Worm (Caenorhabditis elegans) whole organism, young adult: ENCODE results near the gene srw-9.
A peak's percentile ranks its signal among the peaks of the same experiment; 100 is the strongest.

Experiments used
- B0019.2 ChIP-seq: fragments of 200-800 bp; sonication (Bioruptor generic); conservative IDR thresholded peaks from 2 replicates; pipeline ENCODE4 v1.3.6; 2022; ENCODE audit warnings: missing genetic modification reagents, missing genetic modification characterization, missing compliant biosample characterization
- F33H1.4 ChIP-seq: fragments of 200-800 bp; sonication (Bioruptor generic); IDR thresholded peaks from 2 replicates; pipeline ENCODE4 v1.3.6; 2022; ENCODE audit warnings: missing genetic modification reagents, missing genetic modification characterization, missing compliant biosample characterization
- F37B4.10 ChIP-seq: fragments of 200-800 bp; sonication (Bioruptor generic); IDR thresholded peaks from 2 replicates; pipeline ENCODE4 v1.3.6; 2022; ENCODE audit warnings: missing genetic modification characterization, missing compliant biosample characterization
- F49E8.2 ChIP-seq: sonication (generic microtip); optimal IDR thresholded peaks from 3 replicates; lab custom pipeline; 2017; ENCODE audit warnings: missing genetic modification characterization, mild to moderate bottlenecking, missing compliant biosample characterization, antibody characterized with exemption, moderate library complexity; ENCODE audit not compliant: insufficient read depth
- T26A5.8 ChIP-seq: sonication (generic microtip); optimal IDR thresholded peaks from 2 replicates; lab custom pipeline; 2016; ENCODE audit warnings: missing genetic modification characterization, missing compliant biosample characterization
- Y53G8AR.9 ChIP-seq: fragments of 200-800 bp; sonication (Bioruptor generic); conservative IDR thresholded peaks from 2 replicates; pipeline ENCODE4 v1.3.6; 2022; ENCODE audit warnings: missing genetic modification reagents, missing genetic modification characterization, missing compliant biosample characterization
- attf-5 ChIP-seq: fragments of 200-800 bp; sonication (Bioruptor generic); optimal IDR thresholded peaks from 2 replicates; lab custom pipeline; 2018; ENCODE audit warnings: mild to moderate bottlenecking, missing genetic modification characterization, missing compliant biosample characterization
- bed-2 ChIP-seq: fragments of 200-800 bp; sonication (Bioruptor generic); IDR thresholded peaks from 2 replicates; pipeline ENCODE4 v1.3.6; 2022; ENCODE audit warnings: missing genetic modification reagents, missing genetic modification characterization, missing compliant biosample characterization
- ccch-3 ChIP-seq: fragments of 200-800 bp; sonication (Bioruptor generic); optimal IDR thresholded peaks from 2 replicates; lab custom pipeline; 2018; ENCODE audit warnings: mild to moderate bottlenecking, missing genetic modification characterization, missing compliant biosample characterization
- cebp-1 ChIP-seq, 2 experiments: fragments of 200-800 bp in 1 of 2; sonication (Bioruptor generic) in 1 of 2; sonication (generic microtip) in 1 of 2; IDR thresholded peaks in 1 of 2; optimal IDR thresholded peaks in 1 of 2; 2 replicates each; pipeline versions ENCODE4 v1.3.6 to Lab custom; 2017 to 2022; ENCODE audit warnings: missing compliant biosample characterization in 2 of 2, missing genetic modification characterization in 2 of 2, mild to moderate bottlenecking in 1 of 2, missing genetic modification reagents in 1 of 2, moderate library complexity in 1 of 2
- ceh-100 ChIP-seq: fragments of 200-800 bp; sonication (Bioruptor generic); IDR thresholded peaks from 2 replicates; pipeline ENCODE4 v1.3.6; 2022; ENCODE audit warnings: missing genetic modification reagents, missing genetic modification characterization, missing compliant biosample characterization
- ceh-79 ChIP-seq: sonication (generic microtip); optimal IDR thresholded peaks from 2 replicates; lab custom pipeline; 2017; ENCODE audit warnings: mild to moderate bottlenecking, missing genetic modification characterization, missing compliant biosample characterization
- dox-1 ChIP-seq: fragments of 200-800 bp; sonication (Bioruptor generic); IDR thresholded peaks from 2 replicates; pipeline ENCODE4 v1.3.6; 2022; ENCODE audit warnings: missing genetic modification reagents, missing genetic modification characterization, missing compliant biosample characterization
- hlh-12 ChIP-seq: sonication (generic microtip); optimal IDR thresholded peaks from 2 replicates; lab custom pipeline; 2016; ENCODE audit warnings: missing genetic modification characterization, missing compliant biosample characterization
- hlh-26 ChIP-seq: fragments of 200-800 bp; sonication (Bioruptor generic); conservative IDR thresholded peaks from 2 replicates; pipeline ENCODE4 v1.3.6; 2022; ENCODE audit warnings: missing genetic modification reagents, missing genetic modification characterization, missing compliant biosample characterization
- hsf-1 ChIP-seq: fragments of 200-800 bp; sonication (Bioruptor generic); IDR thresholded peaks from 2 replicates; pipeline ENCODE4 v1.3.6; 2022; ENCODE audit warnings: missing genetic modification reagents, missing genetic modification characterization, missing compliant biosample characterization
- lag-1 ChIP-seq: fragments of 200-800 bp; sonication (Bioruptor generic); IDR thresholded peaks from 2 replicates; pipeline ENCODE4 v1.3.6; 2022; ENCODE audit warnings: missing genetic modification reagents, missing genetic modification characterization, missing compliant biosample characterization
- let-607 ChIP-seq, 2 experiments: fragments of 200-800 bp in 1 of 2; sonication (Bioruptor generic) in 1 of 2; sonication (generic microtip) in 1 of 2; optimal IDR thresholded peaks; 2 replicates each; lab custom pipeline; 2016 to 2018; ENCODE audit warnings: mild to moderate bottlenecking in 2 of 2, missing compliant biosample characterization in 2 of 2, missing genetic modification characterization in 2 of 2, moderate library complexity in 2 of 2, missing genotype in 1 of 2
- mes-4 ChIP-seq: sonication (generic microtip); optimal IDR thresholded peaks from 2 replicates; lab custom pipeline; 2016; ENCODE audit warnings: missing genotype, missing genetic modification characterization, missing compliant biosample characterization
- nhr-27 ChIP-seq: fragments of 200-800 bp; sonication (Bioruptor generic); optimal IDR thresholded peaks from 2 replicates; lab custom pipeline; 2018; ENCODE audit warnings: mild to moderate bottlenecking, missing genetic modification characterization, moderate library complexity, missing compliant biosample characterization
- nhr-90 ChIP-seq: sonication (generic microtip); optimal IDR thresholded peaks from 2 replicates; lab custom pipeline; 2016; ENCODE audit warnings: missing genotype, mild to moderate bottlenecking, missing genetic modification characterization, missing compliant biosample characterization
- pbrm-1 ChIP-seq: fragments of 200-800 bp; sonication (Bioruptor generic); IDR thresholded peaks from 2 replicates; pipeline ENCODE4 v1.3.6; 2022; ENCODE audit warnings: missing genetic modification reagents, missing genetic modification characterization, missing compliant biosample characterization
- rcor-1 ChIP-seq: fragments of 200-800 bp; sonication (Bioruptor generic); IDR thresholded peaks from 2 replicates; pipeline ENCODE4 v1.3.6; 2022; ENCODE audit warnings: missing genetic modification reagents, missing genetic modification characterization, missing compliant biosample characterization
- rpc-1 ChIP-seq, 2 experiments: fragments of 150-350 bp in 1 of 2; sonication (generic microtip) in 1 of 2; optimal IDR thresholded peaks; 2 replicates each; lab custom pipeline; 2014 to 2018; ENCODE audit warnings: missing biosample characterization in 1 of 2, missing genetic modification characterization in 1 of 2, missing genetic modification reagents in 1 of 2, missing genotype in 1 of 2
- sea-2 ChIP-seq: fragments of 200-800 bp; sonication (Bioruptor generic); IDR thresholded peaks from 2 replicates; pipeline ENCODE4 v1.3.6; 2022; ENCODE audit warnings: missing genetic modification characterization, missing compliant biosample characterization
- snpc-1.1 ChIP-seq: sonication (generic microtip); optimal IDR thresholded peaks from 2 replicates; lab custom pipeline; 2017; ENCODE audit warnings: missing genetic modification characterization, mild to moderate bottlenecking, missing compliant biosample characterization, antibody characterized with exemption, moderate library complexity, missing genotype, missing genetic modification reagents; ENCODE audit not compliant: insufficient read depth
- unc-130 ChIP-seq: sonication (generic microtip); optimal IDR thresholded peaks from 2 replicates; lab custom pipeline; 2016; ENCODE audit warnings: missing genetic modification reagents, missing genetic modification characterization, missing compliant biosample characterization
- zfh-2 ChIP-seq: fragments of 200-800 bp; sonication (Bioruptor generic); conservative IDR thresholded peaks from 2 replicates; pipeline ENCODE4 v1.3.6; 2022; ENCODE audit warnings: missing genetic modification reagents, missing genetic modification characterization, missing compliant biosample characterization

The srw-9 gene

ce11 chrIII:12798469-12798868 lies 41.0 kb downstream of the srw-9 start, which contains the start of gene agmo-1:
Gene agmo-1 (minus strand): TSS chrIII:12798569.
- TF ChIP-seq ceh-100 (GFP tag; lab: Robert Waterston, UW): no peak
- no peak for TF ChIP-seq nhr-90
- TF ChIP-seq attf-5 (GFP tag; lab: Kevin White, UChicago): no peak
- TF ChIP-seq lag-1 (GFP tag; lab: Robert Waterston, UW): no peak
- no peak for TF ChIP-seq F37B4.10 (GFP tag; lab: Robert Waterston, UW)
- no peak for TF ChIP-seq pbrm-1 (GFP tag; lab: Robert Waterston, UW)
- TF ChIP-seq, all 124 proteins: peak for 0

ce11 chrIII:12800529-12800928 lies 43.1 kb downstream of the srw-9 start:
- TF ChIP-seq zfh-2 (GFP tag; lab: Robert Waterston, UW): 0 out of 2 replicates have a peak, but pooled peaks have one; percentile 26
- no peak for TF ChIP-seq hlh-26 (GFP tag; lab: Robert Waterston, UW)

- TF ChIP-seq T26A5.8 (tag; lab: Kevin White, UChicago) (no peak), let-607 (tag; optimal IDR thresholded peaks at IDR 0.05; lab: Kevin White, UChicago) (no peak), unc-130 (GFP tag; lab: Kevin White, UChicago) (no peak), sea-2 (GFP tag; lab: Robert Waterston, UW) (no peak), F49E8.2 (tag; lab: Kevin White, UChicago) (no peak), snpc-1.1 (tag; lab: Kevin White, UChicago) (no peak)
These were observed 49.2 kb downstream of the srw-9 start, which contains the start of gene BE10.5 for ce11 chrIII:12806712-12807111. Gene BE10.5 (minus strand): TSS chrIII:12806812.

- TF ChIP-seq B0019.2 (GFP tag; lab: Robert Waterston, UW) (no peak), dox-1 (GFP tag; lab: Robert Waterston, UW) (no peak), rcor-1 (GFP tag; lab: Robert Waterston, UW) (no peak), rpc-1 (optimal IDR thresholded peaks at IDR 0.05; lab: Kevin White, UChicago) (no peak), rpc-1 (tag; optimal IDR thresholded peaks at IDR 0.05; lab: Kevin White, UChicago) (no peak), nhr-27 (tag; lab: Kevin White, UChicago) (no peak), cebp-1 (GFP tag; IDR thresholded peaks at IDR 0.05; lab: Robert Waterston, UW) (no peak), cebp-1 (tag; optimal IDR thresholded peaks at IDR 0.05; lab: Kevin White, UChicago) (no peak), hlh-12 (tag; lab: Kevin White, UChicago) (no peak), hsf-1 (GFP tag; lab: Robert Waterston, UW) (no peak), bed-2 (GFP tag; lab: Robert Waterston, UW) (no peak), F33H1.4 (no peak), ceh-79 (tag; lab: Kevin White, UChicago) (no peak), mes-4 (tag; lab: Kevin White, UChicago) (no peak), ccch-3 (GFP tag; lab: Kevin White, UChicago) (no peak), Y53G8AR.9 (GFP tag; lab: Robert Waterston, UW) (no peak)
- TF ChIP-seq, all 124 proteins: peak for 0
These were observed 50.3 kb downstream of the srw-9 start, which contains the start of gene BE10.3 for ce11 chrIII:12807726-12808125. Gene BE10.3 (plus strand): TSS chrIII:12808026.
